Worm (Caenorhabditis elegans) whole organism, L4 larva: Measurements from ENCODE around the gene rps-11.

Experiments used
- F26F4.8 ChIP-seq: fragments of 200-800 bp; sonication (Bioruptor generic); conservative IDR thresholded peaks from 2 replicates; pipeline ENCODE4 v1.3.6; 2022; ENCODE audit warnings: missing genetic modification characterization, missing compliant biosample characterization
- F37D6.2 ChIP-seq: sonication (generic microtip); optimal IDR thresholded peaks from 2 replicates; lab custom pipeline; 2016; ENCODE audit warnings: mild to moderate bottlenecking, missing genetic modification characterization, missing compliant biosample characterization
- R02D3.7 ChIP-seq: fragments of 150-350 bp; sonication (generic microtip); optimal IDR thresholded peaks from 3 replicates; lab custom pipeline; 2014; ENCODE audit warnings: missing biosample characterization, missing genetic modification characterization
- T20F7.1 ChIP-seq: fragments of 200-800 bp; sonication (Bioruptor generic); optimal IDR thresholded peaks from 2 replicates; lab custom pipeline; 2018; ENCODE audit warnings: mild to moderate bottlenecking, missing genetic modification characterization, missing compliant biosample characterization
- Y5F2A.4 ChIP-seq: fragments of 200-800 bp; sonication (Bioruptor generic); optimal IDR thresholded peaks from 2 replicates; lab custom pipeline; 2018; ENCODE audit warnings: mild to moderate bottlenecking, missing genetic modification characterization, missing compliant biosample characterization
- aha-1 ChIP-seq: fragments of 150-350 bp; peaks from one replicate; lab custom pipeline; 2014; ENCODE audit warnings: missing biosample characterization, missing genetic modification characterization
- ceh-44 ChIP-seq: fragments of 200-800 bp; sonication (Bioruptor generic); IDR thresholded peaks from 2 replicates; pipeline ENCODE4 v1.3.6; 2022; ENCODE audit warnings: missing genetic modification reagents, missing genetic modification characterization, missing compliant biosample characterization
- daf-16 ChIP-seq, 3 experiments: sonication (generic microtip); optimal IDR thresholded peaks; 2 replicates each; lab custom pipeline; 2016 to 2017; ENCODE audit warnings: missing genetic modification characterization in 3 of 3, missing genetic modification reagents in 3 of 3, mild to moderate bottlenecking in 2 of 3, missing compliant biosample characterization in 2 of 3, missing biosample characterization in 1 of 3, moderate library complexity in 1 of 3
- dmd-6 ChIP-seq: fragments of 200-800 bp; sonication (Bioruptor generic); IDR thresholded peaks from 2 replicates; pipeline ENCODE4 v1.3.6; 2022; ENCODE audit warnings: missing genetic modification reagents, missing genetic modification characterization, missing compliant biosample characterization
- dmd-9 ChIP-seq: fragments of 200-800 bp; sonication (Bioruptor generic); IDR thresholded peaks from 2 replicates; pipeline ENCODE4 v1.3.6; 2022; ENCODE audit warnings: missing genetic modification reagents, missing genetic modification characterization, missing compliant biosample characterization
- dpl-1 ChIP-seq: fragments of 150-350 bp; optimal IDR thresholded peaks from 2 replicates; lab custom pipeline; 2014; ENCODE audit warnings: missing biosample characterization, missing genetic modification reagents, missing genetic modification characterization
- dve-1 ChIP-seq: sonication (generic microtip); optimal IDR thresholded peaks from 2 replicates; lab custom pipeline; 2017; ENCODE audit warnings: antibody characterized with exemption, mild to moderate bottlenecking, missing genetic modification characterization, missing compliant biosample characterization; ENCODE audit not compliant: insufficient read depth
- egl-43 ChIP-seq: fragments of 200-800 bp; sonication (Bioruptor generic); IDR thresholded peaks from 2 replicates; pipeline ENCODE4 v1.3.6; 2022; ENCODE audit warnings: missing genetic modification reagents, missing genetic modification characterization, missing compliant biosample characterization
- gei-8 ChIP-seq: fragments of 200-800 bp; sonication (Bioruptor generic); optimal IDR thresholded peaks from 2 replicates; lab custom pipeline; 2018; ENCODE audit warnings: mild to moderate bottlenecking, missing genetic modification characterization, missing compliant biosample characterization
- hif-1 ChIP-seq, 2 experiments: sonication (generic microtip); optimal IDR thresholded peaks; 2 replicates each; lab custom pipeline; 2016 to 2017; ENCODE audit warnings: missing compliant biosample characterization in 2 of 2, missing genetic modification characterization in 2 of 2, missing genetic modification reagents in 2 of 2, missing genotype in 2 of 2, mild to moderate bottlenecking in 1 of 2
- hlh-11 ChIP-seq: fragments of 200-800 bp; sonication (Bioruptor generic); optimal IDR thresholded peaks from 2 replicates; lab custom pipeline; 2018; ENCODE audit warnings: mild to moderate bottlenecking, missing genetic modification characterization, missing compliant biosample characterization
- hlh-30 ChIP-seq: sonication (generic microtip); optimal IDR thresholded peaks from 2 replicates; lab custom pipeline; 2017; ENCODE audit warnings: antibody characterized with exemption, mild to moderate bottlenecking, missing genetic modification characterization, missing compliant biosample characterization; ENCODE audit not compliant: insufficient read depth
- hmg-1.1 ChIP-seq: fragments of 200-800 bp; sonication (Bioruptor generic); IDR thresholded peaks from 2 replicates; pipeline ENCODE4 v1.3.6; 2022; ENCODE audit warnings: missing genetic modification reagents, missing genetic modification characterization, missing compliant biosample characterization
- lin-13 ChIP-seq: fragments of 150-350 bp; optimal IDR thresholded peaks from 2 replicates; lab custom pipeline; 2014; ENCODE audit warnings: missing biosample characterization, missing genetic modification reagents, missing genetic modification characterization
- lin-29 ChIP-seq: fragments of 200-800 bp; sonication (Bioruptor generic); IDR thresholded peaks from 2 replicates; pipeline ENCODE4 v1.3.6; 2022; ENCODE audit warnings: missing genetic modification reagents, missing genetic modification characterization, missing compliant biosample characterization
- lin-38 ChIP-seq: fragments of 200-800 bp; sonication (Bioruptor generic); IDR thresholded peaks from 2 replicates; pipeline ENCODE4 v1.3.6; 2022; ENCODE audit warnings: missing genetic modification reagents, missing genetic modification characterization, missing compliant biosample characterization
- lir-3 ChIP-seq: sonication (generic microtip); optimal IDR thresholded peaks from 2 replicates; lab custom pipeline; 2016; ENCODE audit warnings: mild to moderate bottlenecking, missing genetic modification characterization, missing compliant biosample characterization
- lsy-2 ChIP-seq, 2 experiments: fragments of 150-350 bp in 1 of 2; sonication (generic microtip) in 1 of 2; optimal IDR thresholded peaks; 2 replicates each; lab custom pipeline; 2014 to 2017; ENCODE audit warnings: missing biosample characterization in 2 of 2, missing genetic modification characterization in 2 of 2
- mdl-1 ChIP-seq, 2 experiments: fragments of 150-350 bp in 1 of 2; sonication (generic microtip) in 1 of 2; optimal IDR thresholded peaks; 2 replicates each; lab custom pipeline; 2014 to 2017; ENCODE audit warnings: missing biosample characterization in 2 of 2, missing genetic modification characterization in 2 of 2
- mep-1 ChIP-seq: fragments of 150-350 bp; sonication (generic microtip); optimal IDR thresholded peaks from 3 replicates; lab custom pipeline; 2014; ENCODE audit warnings: missing biosample characterization, missing genetic modification characterization
- mes-2 ChIP-seq: sonication (generic microtip); optimal IDR thresholded peaks from 2 replicates; lab custom pipeline; 2016; ENCODE audit warnings: missing genotype, mild to moderate bottlenecking, missing genetic modification characterization, missing compliant biosample characterization; ENCODE audit not compliant: poor library complexity, severe bottlenecking
- mxl-3 ChIP-seq: fragments of 200-800 bp; sonication (Bioruptor generic); optimal IDR thresholded peaks from 2 replicates; lab custom pipeline; 2018; ENCODE audit warnings: mild to moderate bottlenecking, missing genetic modification characterization, missing compliant biosample characterization
- nhr-10 ChIP-seq: fragments of 150-350 bp; optimal IDR thresholded peaks from 2 replicates; lab custom pipeline; 2014; ENCODE audit warnings: missing biosample characterization, missing genetic modification characterization
- nhr-11 ChIP-seq: fragments of 150-350 bp; optimal IDR thresholded peaks from 2 replicates; lab custom pipeline; 2014; ENCODE audit warnings: missing biosample characterization, missing genetic modification characterization
- nhr-28 ChIP-seq: fragments of 150-350 bp; optimal IDR thresholded peaks from 2 replicates; lab custom pipeline; 2014; ENCODE audit warnings: missing biosample characterization, missing genetic modification characterization
- nhr-6 ChIP-seq: fragments of 150-350 bp; optimal IDR thresholded peaks from 2 replicates; lab custom pipeline; 2014; ENCODE audit warnings: missing biosample characterization, missing genetic modification characterization
- nhr-76 ChIP-seq: fragments of 150-350 bp; optimal IDR thresholded peaks from 2 replicates; lab custom pipeline; 2014; ENCODE audit warnings: missing biosample characterization, missing genetic modification characterization
- pqm-1 ChIP-seq: sonication (generic microtip); optimal IDR thresholded peaks from 2 replicates; lab custom pipeline; 2017; ENCODE audit warnings: missing biosample characterization, missing genetic modification characterization
- rbr-2 ChIP-seq: sonication (generic microtip); optimal IDR thresholded peaks from 2 replicates; lab custom pipeline; 2016; ENCODE audit warnings: missing genotype, missing genetic modification characterization, missing compliant biosample characterization
- skn-1 ChIP-seq: fragments of 150-350 bp; optimal IDR thresholded peaks from 2 replicates; lab custom pipeline; 2014; ENCODE audit warnings: missing biosample characterization, missing genetic modification characterization
- snpc-1.2 ChIP-seq: fragments of 200-800 bp; sonication (Bioruptor generic); IDR thresholded peaks from 2 replicates; pipeline ENCODE4 v1.3.6; 2022; ENCODE audit warnings: missing genetic modification reagents, missing genetic modification characterization, missing compliant biosample characterization
- spr-1 ChIP-seq: sonication (generic microtip); optimal IDR thresholded peaks from 2 replicates; lab custom pipeline; 2016; ENCODE audit warnings: mild to moderate bottlenecking, missing genetic modification characterization, missing compliant biosample characterization
- tra-1 ChIP-seq: fragments of 200-800 bp; sonication (Bioruptor generic); IDR thresholded peaks from 2 replicates; pipeline ENCODE4 v1.3.6; 2022; ENCODE audit warnings: missing genetic modification reagents, missing genetic modification characterization, missing compliant biosample characterization
- unc-130 ChIP-seq: sonication (generic microtip); optimal IDR thresholded peaks from 2 replicates; lab custom pipeline; 2016; ENCODE audit warnings: missing genetic modification reagents, missing genetic modification characterization, missing compliant biosample characterization
- unc-62 ChIP-seq, 3 experiments: fragments of 150-350 bp in 1 of 3; sonication (generic microtip); optimal IDR thresholded peaks in 2 of 3; peaks in 1 of 3; 1 replicate in 1 of 3; 2 replicates in 2 of 3; lab custom pipeline; 2014 to 2017; ENCODE audit warnings: missing biosample characterization in 3 of 3, missing genetic modification characterization in 3 of 3, missing genetic modification reagents in 3 of 3, missing genotype in 1 of 3
- zip-11 ChIP-seq: fragments of 200-800 bp; sonication (Bioruptor generic); IDR thresholded peaks from 2 replicates; pipeline ENCODE4 v1.3.6; 2022; ENCODE audit warnings: missing genetic modification characterization, missing compliant biosample characterization

The rps-11 gene

ce11 chrIV:11635437-11636408, 33.3 kb downstream of the rps-11 start, which contains the start of gene mars-1:
Gene mars-1, minus strand, starts transcription at chrIV:11635487.
- TF ChIP-seq nhr-28: peak; percentile 41
- TF ChIP-seq unc-62 (GFP tag; optimal IDR thresholded peaks at IDR 0.05 in 1 of 2; lab: Kevin White, UChicago): peak in 1 of 2 experiments; percentile 51
- no peak for TF ChIP-seq unc-62 (tag; optimal IDR thresholded peaks at IDR 0.05; lab: Kevin White, UChicago)
- TF ChIP-seq F37D6.2 (tag; lab: Kevin White, UChicago): peak; percentile 33
- no peak for TF ChIP-seq zip-11 (GFP tag; lab: Robert Waterston, UW)
- peak; percentile 62 for TF ChIP-seq dpl-1 (GFP tag; lab: Kevin White, UChicago)
- no peak for TF ChIP-seq R02D3.7 (tag; lab: Kevin White, UChicago)
- no peak for TF ChIP-seq skn-1 (tag; lab: Kevin White, UChicago)
- TF ChIP-seq lin-38 (GFP tag; lab: Robert Waterston, UW): peak; percentile 96
- TF ChIP-seq gei-8 (GFP tag; lab: Kevin White, UChicago): no peak
- TF ChIP-seq mes-2 (tag; lab: Kevin White, UChicago): peak; percentile 82
- peak in 1 of 2 experiments; percentile 74 for TF ChIP-seq hif-1 (tag; optimal IDR thresholded peaks at IDR 0.05; lab: Kevin White, UChicago)
- no peak for TF ChIP-seq Y5F2A.4
- peak; percentile 66 for TF ChIP-seq nhr-11 (tag; lab: Kevin White, UChicago)
- TF ChIP-seq spr-1 (tag; lab: Kevin White, UChicago): no peak
- TF ChIP-seq nhr-76 (tag; lab: Kevin White, UChicago): no peak
- TF ChIP-seq hmg-1.1 (GFP tag; lab: Robert Waterston, UW): 0 out of 2 replicates have a peak, but pooled peaks have one; percentile 14
- TF ChIP-seq tra-1 (GFP tag; lab: Robert Waterston, UW): no peak
- peak; percentile 50 for TF ChIP-seq unc-130 (GFP tag; lab: Kevin White, UChicago)
- TF ChIP-seq dmd-9 (GFP tag; lab: Robert Waterston, UW): peak; percentile 36; the same call in 1 of the 2 replicates
- TF ChIP-seq hlh-30 (tag; lab: Kevin White, UChicago): peak; percentile 64
- TF ChIP-seq mdl-1 (tag; optimal IDR thresholded peaks at IDR 0.05; lab: Kevin White, UChicago): peak in 1 of 2 experiments; percentile 15
- peak; percentile 64 for TF ChIP-seq hlh-11 (tag; lab: Kevin White, UChicago)
- TF ChIP-seq daf-16 (GFP tag; optimal IDR thresholded peaks at IDR 0.05; lab: Kevin White, UChicago): peak in 1 of 2 experiments; percentile 50
- peak; percentile 55 for TF ChIP-seq daf-16 (tag; optimal IDR thresholded peaks at IDR 0.05; lab: Kevin White, UChicago)
- TF ChIP-seq dve-1 (tag; lab: Kevin White, UChicago): peak; percentile 45
- TF ChIP-seq ceh-44 (GFP tag; lab: Robert Waterston, UW): 0 out of 2 replicates have a peak, but pooled peaks have one; percentile 33
- 0 out of 2 replicates have a peak, but pooled peaks have one; percentile 20 for TF ChIP-seq dmd-6
- peak; percentile 62 for TF ChIP-seq rbr-2
- TF ChIP-seq lin-13: peak; percentile 64
- peak; percentile 52 for TF ChIP-seq mxl-3 (GFP tag; lab: Kevin White, UChicago)
- peak; percentile 81 for TF ChIP-seq T20F7.1 (GFP tag; lab: Kevin White, UChicago)
- TF ChIP-seq mep-1 (tag; lab: Kevin White, UChicago): peak; percentile 78
- no peak for TF ChIP-seq egl-43 (GFP tag; lab: Robert Waterston, UW)
- peak; percentile 12 to 80 for TF ChIP-seq lsy-2 (tag; optimal IDR thresholded peaks at IDR 0.05; lab: Kevin White, UChicago)

DNA sequence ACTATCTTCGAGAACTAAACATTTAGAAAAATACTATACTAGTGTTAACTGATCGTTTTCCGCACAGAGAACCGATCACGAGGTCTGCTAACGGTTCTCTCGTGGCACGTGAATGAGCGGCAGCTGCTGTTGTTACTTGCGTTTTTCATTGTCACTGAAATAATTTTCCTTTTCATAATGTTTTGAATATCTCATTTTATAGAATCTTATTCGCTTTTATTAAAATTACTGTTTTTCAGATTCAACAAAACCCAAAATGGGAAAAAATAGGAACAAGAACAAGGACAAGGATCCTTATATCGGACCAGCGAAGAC, 33.9 kb downstream of the rps-11 start, which contains the start of gene F58B3.6:
Gene F58B3.6, plus strand, starts transcription at position 240 of the 315 bp plus-strand sequence.
- TF ChIP-seq F26F4.8 (no peak), lir-3 (tag; lab: Kevin White, UChicago) (no peak), nhr-6 (tag; lab: Kevin White, UChicago) (no peak), nhr-11 (tag; lab: Kevin White, UChicago) (peak; percentile 37), lin-29 (GFP tag; lab: Robert Waterston, UW) (no peak), mdl-1 (tag; optimal IDR thresholded peaks at IDR 0.05; lab: Kevin White, UChicago) (peak in 1 of 2 experiments; percentile 64), snpc-1.2 (no peak), hlh-30 (tag; lab: Kevin White, UChicago) (peak; percentile 96), mep-1 (tag; lab: Kevin White, UChicago) (peak; percentile 30), nhr-10 (no peak), Y5F2A.4 (no peak), daf-16 (GFP tag; optimal IDR thresholded peaks at IDR 0.05; lab: Kevin White, UChicago) (peak in 1 of 2 experiments; percentile 2), daf-16 (tag; optimal IDR thresholded peaks at IDR 0.05; lab: Kevin White, UChicago) (no peak), mxl-3 (GFP tag; lab: Kevin White, UChicago) (no peak), pqm-1 (tag; lab: Kevin White, UChicago) (no peak), hlh-11 (tag; lab: Kevin White, UChicago) (peak; percentile 74), hmg-1.1 (GFP tag; lab: Robert Waterston, UW) (0 out of 2 replicates have a peak, but pooled peaks have one; percentile 24), lsy-2 (tag; optimal IDR thresholded peaks at IDR 0.05; lab: Kevin White, UChicago) (peak in 1 of 2 experiments; percentile 38), nhr-28 (peak; percentile 72), gei-8 (GFP tag; lab: Kevin White, UChicago) (no peak), aha-1 (peak; percentile 62), dve-1 (tag; lab: Kevin White, UChicago) (peak; percentile 83)
